Fruit fly (Drosophila melanogaster) whole organism, adult: ENCODE results near the gene CG12320.

Source experiments
- CG14711 ChIP-seq: fragments of 200-800 bp; sonication (Bioruptor generic); optimal IDR thresholded peaks from 2 replicates; lab custom pipeline; 2018; ENCODE audit warnings: missing biosample characterization, mild to moderate bottlenecking, missing genetic modification characterization, moderate library complexity
- CG1620 ChIP-seq: fragments of 200-800 bp; sonication (Bioruptor generic); optimal IDR thresholded peaks from 2 replicates; lab custom pipeline; 2016; ENCODE audit warnings: missing biosample characterization, missing genetic modification characterization
- kay ChIP-seq: fragments of 200-800 bp; sonication (Bioruptor generic); peaks from one replicate; lab custom pipeline; 2016; ENCODE audit warnings: missing biosample characterization, missing genetic modification characterization, borderline replicate concordance
- pad ChIP-seq: fragments of 200-800 bp; sonication (Bioruptor generic); optimal IDR thresholded peaks from 3 replicates; lab custom pipeline; 2017; ENCODE audit warnings: missing biosample characterization, missing genetic modification characterization, mild to moderate bottlenecking, moderate library complexity, missing genetic modification reagents
- tj ChIP-seq: fragments of 200-800 bp; sonication (Bioruptor generic); optimal IDR thresholded peaks from 3 replicates; lab custom pipeline; 2017; ENCODE audit warnings: missing biosample characterization, mild to moderate bottlenecking, missing genetic modification characterization, moderate library complexity

- TF ChIP-seq CG1620 (GFP tag; lab: Kevin White, UChicago) (no peak), kay (peak; percentile 96), CG14711 (no peak), tj (GFP tag; lab: Kevin White, UChicago) (no peak), pad (GFP tag; lab: Kevin White, UChicago) (no peak)
These were observed 45.1 kb upstream of the CG12320 start for dm6 chr3R:18297444-18298297.
